Worm (Caenorhabditis elegans) whole organism, L2 larva: ENCODE results near the gene let-805.

Source experiments
- aly-2 ChIP-seq: fragments of 150-350 bp; optimal IDR thresholded peaks from 2 replicates; lab custom pipeline; 2014; ENCODE audit warnings: missing biosample characterization, missing genetic modification characterization
- ama-1 ChIP-seq: fragments of 150-350 bp; optimal IDR thresholded peaks from 2 replicates; lab custom pipeline; 2018; ENCODE audit warnings: inconsistent platforms
- ceh-82 ChIP-seq: fragments of 150-350 bp; optimal IDR thresholded peaks from 2 replicates; lab custom pipeline; 2014; ENCODE audit warnings: missing biosample characterization, missing genetic modification characterization
- mdl-1 ChIP-seq, 2 experiments: fragments of 150-350 bp in 1 of 2; sonication (generic microtip) in 1 of 2; optimal IDR thresholded peaks; 2 replicates each; lab custom pipeline; 2017; ENCODE audit warnings: missing biosample characterization in 2 of 2, missing genetic modification characterization in 2 of 2
- nhr-11 ChIP-seq: fragments of 150-350 bp; optimal IDR thresholded peaks from 2 replicates; lab custom pipeline; 2014; ENCODE audit warnings: missing biosample characterization, missing genetic modification characterization
- nhr-77 ChIP-seq: fragments of 150-350 bp; optimal IDR thresholded peaks from 2 replicates; lab custom pipeline; 2014; ENCODE audit warnings: missing biosample characterization, missing genetic modification characterization
- sem-4 ChIP-seq: fragments of 150-350 bp; optimal IDR thresholded peaks from 2 replicates; lab custom pipeline; 2014; ENCODE audit warnings: missing biosample characterization, missing genetic modification reagents, missing genetic modification characterization
- skn-1 ChIP-seq: sonication (generic microtip); optimal IDR thresholded peaks from 2 replicates; lab custom pipeline; 2017; ENCODE audit warnings: missing biosample characterization, missing genetic modification characterization
- unc-39 ChIP-seq: fragments of 150-350 bp; optimal IDR thresholded peaks from 2 replicates; lab custom pipeline; 2014; ENCODE audit warnings: missing biosample characterization, missing genetic modification characterization

- TF ChIP-seq sem-4 (tag; lab: Kevin White, UChicago) (no peak), aly-2 (tag; lab: Kevin White, UChicago) (no peak), unc-39 (tag; lab: Kevin White, UChicago) (no peak), ceh-82 (tag; lab: Kevin White, UChicago) (no peak), nhr-11 (no peak), nhr-77 (tag; lab: Kevin White, UChicago) (no peak), skn-1 (no peak), mdl-1 (tag; optimal IDR thresholded peaks at IDR 0.05; lab: Kevin White, UChicago) (no peak), ama-1 (no peak)
These were observed 25.0 kb upstream of the let-805 start for ce11 chrIII:2632819-2633398.
